Fruit fly (Drosophila melanogaster) whole organism, larva: ENCODE results near the gene Aven.

Experiments
- noc ChIP-seq: fragments of 200-800 bp; sonication (Bioruptor generic); optimal IDR thresholded peaks from 3 replicates; lab custom pipeline; 2019; ENCODE audit warnings: missing biosample characterization, mild to moderate bottlenecking, missing genetic modification characterization, moderate library complexity

Aven gene

dm6 chrX:12591223-12592120 lies 38.0 kb downstream of the Aven start:
- peak; percentile 45 for TF ChIP-seq noc (tag; lab: Kevin White, UChicago)

dm6 chrX:12583870-12584390 lies 45.5 kb downstream of the Aven start:
- no peak for TF ChIP-seq noc (tag; lab: Kevin White, UChicago)

DNA sequence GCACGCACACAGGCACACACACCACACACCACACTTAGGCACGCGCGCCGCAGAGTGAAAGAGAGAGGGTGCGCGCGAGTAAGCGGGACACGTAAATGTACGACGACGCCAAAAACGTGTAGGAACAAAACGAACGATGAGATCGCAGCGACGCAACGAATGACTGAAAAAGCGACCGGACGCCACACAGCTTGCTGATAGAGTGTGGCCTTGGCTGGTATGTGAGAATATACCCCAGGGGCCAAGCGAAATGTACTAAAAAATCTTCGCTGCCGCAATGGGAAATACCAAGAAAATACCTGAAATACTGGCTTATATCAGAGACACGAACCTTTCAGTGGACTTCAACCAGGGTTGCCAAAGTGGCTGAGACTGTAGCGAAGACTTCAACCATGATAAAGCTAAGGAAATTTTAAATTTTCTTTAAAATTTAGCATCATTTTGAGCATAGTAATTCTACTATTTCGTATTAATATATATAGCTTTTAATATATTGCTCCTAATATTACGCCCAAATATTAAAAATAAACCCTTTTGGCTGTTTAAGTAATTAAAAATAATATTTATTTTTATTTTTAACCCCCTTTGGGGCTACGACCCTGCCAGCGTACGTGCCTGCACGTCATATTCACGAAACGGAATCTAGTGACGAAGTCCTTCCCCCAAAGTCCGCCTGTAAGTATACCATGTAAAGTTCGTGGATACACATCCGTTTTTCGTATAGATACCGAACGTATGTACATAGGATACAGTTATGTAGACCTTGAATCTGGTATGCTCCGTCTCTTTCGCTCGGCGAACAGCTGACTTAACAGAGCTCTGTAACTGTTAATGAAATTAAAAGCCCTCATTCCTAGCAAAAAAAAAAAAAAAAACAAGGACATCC lies 46.2 kb downstream of the Aven start, which contains the start of gene Pits:
Gene Pits, minus strand, starts transcription at position 210 of the 886 bp plus-strand sequence.
- TF ChIP-seq noc (tag; lab: Kevin White, UChicago): peak; percentile 55

dm6 chrX:12582661-12582983 lies 46.8 kb downstream of the Aven start:
- TF ChIP-seq noc (tag; lab: Kevin White, UChicago): no peak

dm6 chrX:12581894-12582293 lies 47.5 kb downstream of the Aven start:
- TF ChIP-seq noc (tag; lab: Kevin White, UChicago): no peak

- no peak for TF ChIP-seq noc (tag; lab: Kevin White, UChicago)
These were observed 48.1 kb downstream of the Aven start for dm6 chrX:12581305-12581676.

dm6 chrX:12580498-12581304 lies 48.7 kb downstream of the Aven start:
- TF ChIP-seq noc (tag; lab: Kevin White, UChicago): peak; percentile 50

DNA sequence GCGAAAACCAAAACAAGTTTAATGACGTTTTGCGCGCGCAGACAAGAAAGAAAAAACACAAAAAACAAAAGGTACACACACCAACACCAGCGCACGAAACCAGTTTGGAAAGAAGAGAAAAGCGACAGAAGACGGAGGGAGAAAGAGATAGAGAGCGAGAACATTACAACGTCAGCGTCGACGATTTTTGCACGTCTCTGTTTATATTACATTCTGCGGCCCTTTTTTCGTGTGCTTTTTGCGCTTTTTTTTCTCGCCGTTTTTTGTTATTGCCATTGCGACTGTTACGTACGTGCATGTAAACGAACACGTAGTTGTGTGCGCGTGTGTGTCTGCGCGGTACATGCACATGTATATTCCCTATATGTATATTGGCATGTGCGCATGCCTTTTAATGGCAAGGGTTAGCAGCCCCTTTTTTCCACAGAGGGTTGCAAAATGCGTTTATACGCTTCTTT lies 49.4 kb downstream of the Aven start:
- TF ChIP-seq noc (tag; lab: Kevin White, UChicago): no peak

DNA sequence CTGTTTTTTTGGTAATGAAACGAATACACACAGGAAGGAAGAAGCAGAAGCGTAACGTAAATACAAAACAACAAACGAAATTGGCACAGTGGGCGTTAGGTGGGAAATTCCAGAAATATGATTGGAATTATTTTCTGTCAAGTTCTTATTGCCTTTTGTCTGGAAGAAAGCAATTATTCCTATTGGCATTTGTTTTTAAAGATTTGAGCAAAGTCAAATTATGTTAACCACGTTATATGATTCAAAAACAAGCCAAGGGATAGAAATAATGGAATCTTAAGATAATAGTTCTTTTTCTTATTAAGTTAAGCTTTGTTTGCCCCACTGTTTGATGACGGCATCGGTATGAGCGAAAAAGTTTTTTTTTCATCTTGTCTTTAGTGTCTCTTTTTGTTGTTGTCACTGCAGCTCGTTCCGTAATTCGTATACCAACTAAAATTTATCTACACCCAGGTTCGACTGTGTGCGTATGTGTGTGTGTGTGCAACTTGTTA lies 49.9 kb downstream of the Aven start:
- peak; percentile 95 for TF ChIP-seq noc (tag; lab: Kevin White, UChicago)

- TF ChIP-seq noc (tag; lab: Kevin White, UChicago): peak; percentile 71
These were observed 50.6 kb downstream of the Aven start for dm6 chrX:12578701-12579372.
